Worm (Caenorhabditis elegans) whole organism, young adult: ENCODE results near the gene C08F8.9.

Experiments used
- B0261.1 ChIP-seq: sonication (generic microtip); optimal IDR thresholded peaks from 2 replicates; lab custom pipeline; 2016; ENCODE audit warnings: mild to moderate bottlenecking, missing genetic modification characterization, moderate library complexity, missing compliant biosample characterization
- C06A6.2 ChIP-seq: fragments of 200-800 bp; sonication (Bioruptor generic); conservative IDR thresholded peaks from 2 replicates; pipeline ENCODE4 v1.3.6; 2022; ENCODE audit warnings: missing genetic modification characterization, missing compliant biosample characterization
- C17E4.6 ChIP-seq: fragments of 200-800 bp; sonication (Bioruptor generic); IDR thresholded peaks from 2 replicates; pipeline ENCODE4 v1.3.6; 2022; ENCODE audit warnings: missing genetic modification reagents, missing genetic modification characterization, missing compliant biosample characterization
- F10E7.11 ChIP-seq: sonication (generic microtip); optimal IDR thresholded peaks from 2 replicates; lab custom pipeline; 2017; ENCODE audit warnings: mild to moderate bottlenecking, missing genetic modification characterization, moderate library complexity, missing compliant biosample characterization
- F52B5.7 ChIP-seq: sonication (generic microtip); optimal IDR thresholded peaks from 2 replicates; lab custom pipeline; 2016; ENCODE audit warnings: mild to moderate bottlenecking, missing genetic modification characterization, missing compliant biosample characterization
- T07F8.4 ChIP-seq: sonication (generic microtip); optimal IDR thresholded peaks from 2 replicates; lab custom pipeline; 2016; ENCODE audit warnings: mild to moderate bottlenecking, missing genetic modification characterization, moderate library complexity, missing compliant biosample characterization
- Y95B8A.8 ChIP-seq: fragments of 200-800 bp; sonication (Bioruptor generic); IDR thresholded peaks from 2 replicates; pipeline ENCODE4 v1.3.6; 2022; ENCODE audit warnings: missing genetic modification reagents, missing genetic modification characterization, missing compliant biosample characterization
- ZK185.1 ChIP-seq: sonication (generic microtip); optimal IDR thresholded peaks from 2 replicates; lab custom pipeline; 2016; ENCODE audit warnings: mild to moderate bottlenecking, missing genetic modification characterization, missing compliant biosample characterization; ENCODE audit not compliant: poor library complexity, severe bottlenecking
- aptf-2 ChIP-seq: fragments of 200-800 bp; sonication (Bioruptor generic); conservative IDR thresholded peaks from 2 replicates; pipeline ENCODE4 v1.3.6; 2022; ENCODE audit warnings: missing genetic modification reagents, missing genetic modification characterization, missing compliant biosample characterization
- attf-3 ChIP-seq: fragments of 200-800 bp; sonication (Bioruptor generic); conservative IDR thresholded peaks from 2 replicates; pipeline ENCODE4 v1.3.6; 2022; ENCODE audit warnings: missing genetic modification reagents, missing genetic modification characterization, missing compliant biosample characterization
- attf-5 ChIP-seq: fragments of 200-800 bp; sonication (Bioruptor generic); optimal IDR thresholded peaks from 2 replicates; lab custom pipeline; 2018; ENCODE audit warnings: mild to moderate bottlenecking, missing genetic modification characterization, missing compliant biosample characterization
- attf-6 ChIP-seq: fragments of 200-800 bp; sonication (Bioruptor generic); IDR thresholded peaks from 2 replicates; pipeline ENCODE4 v1.3.6; 2022; ENCODE audit warnings: missing genetic modification reagents, missing genetic modification characterization, missing compliant biosample characterization
- bed-1 ChIP-seq: fragments of 200-800 bp; sonication (Bioruptor generic); IDR thresholded peaks from 2 replicates; pipeline ENCODE4 v1.3.6; 2022; ENCODE audit warnings: missing genetic modification reagents, missing genetic modification characterization, missing compliant biosample characterization
- ccch-3 ChIP-seq: fragments of 200-800 bp; sonication (Bioruptor generic); optimal IDR thresholded peaks from 2 replicates; lab custom pipeline; 2018; ENCODE audit warnings: mild to moderate bottlenecking, missing genetic modification characterization, missing compliant biosample characterization
- ceh-100 ChIP-seq: fragments of 200-800 bp; sonication (Bioruptor generic); IDR thresholded peaks from 2 replicates; pipeline ENCODE4 v1.3.6; 2022; ENCODE audit warnings: missing genetic modification reagents, missing genetic modification characterization, missing compliant biosample characterization
- ceh-27 ChIP-seq: fragments of 200-800 bp; sonication (Bioruptor generic); optimal IDR thresholded peaks from 2 replicates; lab custom pipeline; 2018; ENCODE audit warnings: mild to moderate bottlenecking, missing genetic modification characterization, moderate library complexity, missing compliant biosample characterization
- ceh-40 ChIP-seq: fragments of 200-800 bp; sonication (Bioruptor generic); IDR thresholded peaks from 2 replicates; pipeline ENCODE4 v1.3.6; 2022; ENCODE audit warnings: missing genetic modification characterization, missing compliant biosample characterization
- ceh-58 ChIP-seq: fragments of 200-800 bp; sonication (Bioruptor generic); IDR thresholded peaks from 2 replicates; pipeline ENCODE4 v1.3.6; 2022; ENCODE audit warnings: missing genetic modification characterization, missing compliant biosample characterization
- chd-7 ChIP-seq: sonication (generic microtip); optimal IDR thresholded peaks from 2 replicates; lab custom pipeline; 2016; ENCODE audit warnings: mild to moderate bottlenecking, missing genetic modification characterization, moderate library complexity, missing compliant biosample characterization
- dpff-1 ChIP-seq: sonication (generic microtip); optimal IDR thresholded peaks from 2 replicates; lab custom pipeline; 2017; ENCODE audit warnings: mild to moderate bottlenecking, missing genetic modification characterization, missing compliant biosample characterization
- dpl-1 ChIP-seq: fragments of 150-350 bp; optimal IDR thresholded peaks from 2 replicates; lab custom pipeline; 2014; ENCODE audit warnings: missing biosample characterization, missing genetic modification reagents, missing genetic modification characterization
- egl-44 ChIP-seq: fragments of 200-800 bp; sonication (Bioruptor generic); IDR thresholded peaks from 2 replicates; pipeline ENCODE4 v1.3.6; 2022; ENCODE audit warnings: missing genetic modification reagents, missing genetic modification characterization, missing compliant biosample characterization
- egrh-3 ChIP-seq: fragments of 200-800 bp; sonication (Bioruptor generic); IDR thresholded peaks from 2 replicates; pipeline ENCODE4 v1.3.6; 2022; ENCODE audit warnings: missing genetic modification reagents, missing genetic modification characterization, missing compliant biosample characterization
- hlh-26 ChIP-seq: fragments of 200-800 bp; sonication (Bioruptor generic); conservative IDR thresholded peaks from 2 replicates; pipeline ENCODE4 v1.3.6; 2022; ENCODE audit warnings: missing genetic modification reagents, missing genetic modification characterization, missing compliant biosample characterization
- lin-54 ChIP-seq: fragments of 200-800 bp; sonication (Bioruptor generic); optimal IDR thresholded peaks from 2 replicates; lab custom pipeline; 2018; ENCODE audit warnings: mild to moderate bottlenecking, missing genetic modification characterization, missing compliant biosample characterization
- mel-28 ChIP-seq: sonication (generic microtip); optimal IDR thresholded peaks from 2 replicates; lab custom pipeline; 2016; ENCODE audit warnings: borderline replicate concordance, mild to moderate bottlenecking, missing genetic modification characterization, missing compliant biosample characterization
- mxl-1 ChIP-seq: sonication (generic microtip); optimal IDR thresholded peaks from 2 replicates; lab custom pipeline; 2016; ENCODE audit warnings: missing genetic modification characterization, missing compliant biosample characterization
- nfya-2 ChIP-seq: fragments of 200-800 bp; sonication (Bioruptor generic); IDR thresholded peaks from 2 replicates; pipeline ENCODE4 v1.3.6; 2022; ENCODE audit warnings: missing genetic modification reagents, missing genetic modification characterization, missing compliant biosample characterization
- nhr-120 ChIP-seq: fragments of 200-800 bp; sonication (Bioruptor generic); IDR thresholded peaks from 2 replicates; pipeline ENCODE4 v1.3.6; 2022; ENCODE audit warnings: missing genetic modification characterization, missing compliant biosample characterization
- nhr-27 ChIP-seq: fragments of 200-800 bp; sonication (Bioruptor generic); optimal IDR thresholded peaks from 2 replicates; lab custom pipeline; 2018; ENCODE audit warnings: mild to moderate bottlenecking, missing genetic modification characterization, moderate library complexity, missing compliant biosample characterization
- nhr-90 ChIP-seq: sonication (generic microtip); optimal IDR thresholded peaks from 2 replicates; lab custom pipeline; 2016; ENCODE audit warnings: missing genotype, mild to moderate bottlenecking, missing genetic modification characterization, missing compliant biosample characterization
- rcor-1 ChIP-seq: fragments of 200-800 bp; sonication (Bioruptor generic); IDR thresholded peaks from 2 replicates; pipeline ENCODE4 v1.3.6; 2022; ENCODE audit warnings: missing genetic modification reagents, missing genetic modification characterization, missing compliant biosample characterization
- rec-8 ChIP-seq, 2 experiments: sonication (generic microtip); optimal IDR thresholded peaks; 2 replicates each; lab custom pipeline; 2016; ENCODE audit warnings: mild to moderate bottlenecking in 2 of 2, missing genetic modification characterization in 2 of 2, missing genetic modification reagents in 2 of 2, missing genotype in 2 of 2, missing biosample characterization in 1 of 2, missing compliant biosample characterization in 1 of 2, moderate library complexity in 1 of 2
- sea-2 ChIP-seq: fragments of 200-800 bp; sonication (Bioruptor generic); IDR thresholded peaks from 2 replicates; pipeline ENCODE4 v1.3.6; 2022; ENCODE audit warnings: missing genetic modification characterization, missing compliant biosample characterization
- snpc-1.3 ChIP-seq: sonication (generic microtip); optimal IDR thresholded peaks from 2 replicates; lab custom pipeline; 2017; ENCODE audit warnings: missing genetic modification characterization, mild to moderate bottlenecking, missing compliant biosample characterization, antibody characterized with exemption, moderate library complexity, missing genotype, missing genetic modification reagents; ENCODE audit not compliant: insufficient read depth
- somi-1 ChIP-seq: fragments of 200-800 bp; sonication (Bioruptor generic); optimal IDR thresholded peaks from 2 replicates; lab custom pipeline; 2018; ENCODE audit warnings: mild to moderate bottlenecking, missing genetic modification characterization, missing compliant biosample characterization
- tbp1 ChIP-seq: fragments of 200-800 bp; sonication (Bioruptor generic); optimal IDR thresholded peaks from 2 replicates; lab custom pipeline; 2018; ENCODE audit warnings: mild to moderate bottlenecking, missing genetic modification characterization, missing compliant biosample characterization
- tbx-9 ChIP-seq: sonication (generic microtip); optimal IDR thresholded peaks from 2 replicates; lab custom pipeline; 2016; ENCODE audit warnings: borderline replicate concordance, missing genetic modification characterization, inconsistent platforms, missing compliant biosample characterization
- tlf-1 ChIP-seq: fragments of 200-800 bp; sonication (Bioruptor generic); optimal IDR thresholded peaks from 2 replicates; lab custom pipeline; 2018; ENCODE audit warnings: mild to moderate bottlenecking, missing genetic modification characterization, missing compliant biosample characterization
- unc-130 ChIP-seq: sonication (generic microtip); optimal IDR thresholded peaks from 2 replicates; lab custom pipeline; 2016; ENCODE audit warnings: missing genetic modification reagents, missing genetic modification characterization, missing compliant biosample characterization
- unc-62 ChIP-seq: fragments of 150-350 bp; optimal IDR thresholded peaks from 2 replicates; lab custom pipeline; 2014; ENCODE audit warnings: missing biosample characterization, missing genetic modification reagents, missing genetic modification characterization
- xnd-1 ChIP-seq: sonication (generic microtip); optimal IDR thresholded peaks from 2 replicates; lab custom pipeline; 2016; ENCODE audit warnings: missing genotype, missing genetic modification reagents, missing genetic modification characterization, missing compliant biosample characterization
- zim-3 ChIP-seq: sonication (generic microtip); optimal IDR thresholded peaks from 2 replicates; lab custom pipeline; 2017; ENCODE audit warnings: mild to moderate bottlenecking, missing genetic modification characterization, moderate library complexity, missing compliant biosample characterization
- ztf-3 ChIP-seq: fragments of 200-800 bp; sonication (Bioruptor generic); optimal IDR thresholded peaks from 2 replicates; lab custom pipeline; 2018; ENCODE audit warnings: mild to moderate bottlenecking, missing genetic modification characterization, missing compliant biosample characterization

C08F8.9 gene

ce11 chrIV:11145929-11146339 lies 32.5 kb downstream of the C08F8.9 start (continued):
- TF ChIP-seq ztf-3 (no peak), unc-62 (GFP tag; lab: Kevin White, UChicago) (no peak), lin-54 (GFP tag; lab: Kevin White, UChicago) (peak; percentile 46), egrh-3 (no peak), zim-3 (tag; lab: Kevin White, UChicago) (peak; percentile 75), xnd-1 (tag; lab: Kevin White, UChicago) (peak; percentile 53)

DNA sequence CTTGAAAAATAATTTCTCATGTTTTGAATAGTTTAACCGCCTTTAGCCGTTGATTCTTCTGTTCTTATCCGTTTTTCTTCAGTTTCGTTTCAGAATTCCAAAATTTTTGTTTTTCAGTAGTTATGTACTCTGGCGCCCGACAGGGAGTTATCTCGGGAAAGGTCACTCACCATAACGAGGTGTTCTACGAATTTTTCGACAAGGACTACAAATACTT lies 35.3 kb downstream of the C08F8.9 start, which contains the start of gene F01G4.4:
TSS of gene F01G4.4 (plus strand) at position 118 of the 217 bp plus-strand sequence.
- no peak for TF ChIP-seq ztf-3
- no peak for TF ChIP-seq C06A6.2 (GFP tag; lab: Robert Waterston, UW)
- no peak for TF ChIP-seq somi-1 (GFP tag; lab: Kevin White, UChicago)
- TF ChIP-seq hlh-26 (GFP tag; lab: Robert Waterston, UW): no peak
- TF ChIP-seq aptf-2 (GFP tag; lab: Robert Waterston, UW): no peak
- no peak for TF ChIP-seq tlf-1 (GFP tag; lab: Kevin White, UChicago)
- TF ChIP-seq rcor-1: no peak
- no peak for TF ChIP-seq snpc-1.3
- TF ChIP-seq zim-3 (tag; lab: Kevin White, UChicago): no peak
- no peak for TF ChIP-seq ceh-27 (GFP tag; lab: Kevin White, UChicago)
- TF ChIP-seq ZK185.1 (tag; lab: Kevin White, UChicago): no peak
- TF ChIP-seq rec-8 (tag; optimal IDR thresholded peaks at IDR 0.05; lab: Kevin White, UChicago): no peak
- TF ChIP-seq dpff-1 (tag; lab: Kevin White, UChicago): no peak
- TF ChIP-seq mel-28: no peak
- TF ChIP-seq, all 124 proteins: peak for 0

DNA sequence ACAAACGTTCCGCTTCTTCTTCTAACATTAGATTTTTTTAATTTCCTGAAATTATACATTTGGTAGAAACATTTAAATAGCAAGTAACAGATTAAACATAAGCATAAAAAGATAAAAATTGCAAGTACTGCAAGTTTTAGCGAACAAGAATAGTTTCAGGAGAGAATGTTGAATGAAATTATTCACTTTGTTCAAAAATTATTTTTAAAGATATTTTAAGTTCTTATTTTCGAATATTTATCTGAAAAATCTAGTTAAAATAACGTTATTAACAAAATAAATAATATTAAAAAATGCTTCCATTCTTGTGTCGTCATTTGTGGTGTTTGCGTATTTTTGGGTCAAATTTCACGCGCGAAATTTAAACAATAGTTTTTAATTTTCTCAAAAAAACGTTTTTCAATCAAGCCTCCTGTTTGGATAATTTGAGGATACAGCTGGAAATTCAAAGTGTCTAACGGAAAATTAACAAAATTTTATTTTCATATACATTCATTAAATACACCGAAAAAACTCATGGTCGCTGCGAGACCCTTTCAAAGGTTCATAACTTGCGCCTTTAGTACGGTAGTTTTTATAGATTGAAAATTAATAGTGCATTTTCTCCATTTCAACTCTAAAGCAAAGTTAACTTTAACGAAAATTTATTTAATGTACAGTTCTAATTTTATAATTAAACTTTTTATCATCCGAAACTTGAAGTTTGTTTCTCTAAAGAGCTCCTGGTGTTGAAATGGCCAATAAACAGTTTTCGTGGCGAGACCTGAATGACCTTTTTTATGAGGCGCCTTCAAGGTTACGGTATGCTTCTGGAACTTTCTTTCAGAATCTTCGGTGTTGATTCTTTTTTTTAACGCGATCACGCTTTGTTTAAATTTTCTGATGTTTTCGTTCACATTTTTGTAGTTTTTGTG lies 35.8 kb downstream of the C08F8.9 start, which contains the start of gene skih-2:
TSS of gene skih-2 (minus strand) at position 51 of the 914 bp plus-strand sequence.
- TF ChIP-seq F52B5.7 (tag; lab: Kevin White, UChicago) (no peak), tbx-9 (tag; lab: Kevin White, UChicago) (no peak), chd-7 (tag; lab: Kevin White, UChicago) (no peak), ceh-58 (GFP tag; lab: Robert Waterston, UW) (no peak), attf-6 (GFP tag; lab: Robert Waterston, UW) (no peak), attf-5 (no peak), hlh-26 (GFP tag; lab: Robert Waterston, UW) (no peak), F10E7.11 (tag; lab: Kevin White, UChicago) (no peak), rec-8 (tag; optimal IDR thresholded peaks at IDR 0.05; lab: Kevin White, UChicago) (no peak), dpl-1 (peak; percentile 70), B0261.1 (no peak), attf-3 (GFP tag; lab: Robert Waterston, UW) (no peak), nhr-27 (tag; lab: Kevin White, UChicago) (no peak), T07F8.4 (tag; lab: Kevin White, UChicago) (no peak), nfya-2 (GFP tag; lab: Robert Waterston, UW) (no peak), nhr-120 (GFP tag; lab: Robert Waterston, UW) (no peak), zim-3 (tag; lab: Kevin White, UChicago) (no peak), ccch-3 (GFP tag; lab: Kevin White, UChicago) (no peak), unc-130 (GFP tag; lab: Kevin White, UChicago) (peak; percentile 16), nhr-90 (no peak), mxl-1 (no peak), somi-1 (GFP tag; lab: Kevin White, UChicago) (no peak), ceh-100 (peak; percentile 44), snpc-1.3 (no peak), ceh-40 (GFP tag; lab: Robert Waterston, UW) (no peak), Y95B8A.8 (no peak), tbp1 (GFP tag; lab: Kevin White, UChicago) (no peak), sea-2 (no peak), C17E4.6 (GFP tag; lab: Robert Waterston, UW) (no peak), egl-44 (GFP tag; lab: Robert Waterston, UW) (no peak), bed-1 (no peak), ceh-27 (GFP tag; lab: Kevin White, UChicago) (no peak)
